Fruit fly (Drosophila melanogaster): ENCODE data around the gene Ada.

Ada gene

dm6 chr3R:9019689-9020138 is 45.3 kb upstream of the Ada start, which contains the start of gene tgo (continued):
- TF ChIP-seq Bgb (GFP tag; IDR thresholded peaks at IDR 0.05; ENCODE audit: partially characterized antibody): peak; percentile 31; the same call in 1 of the 2 replicates
- TF ChIP-seq tap (tag; optimal IDR thresholded peaks at IDR 0.05): no peak
- TF ChIP-seq jigr1 (GFP tag; IDR thresholded peaks at IDR 0.05): no peak
- TF ChIP-seq CG12744 (GFP tag; optimal IDR thresholded peaks at IDR 0.05): no peak
- no peak for TF ChIP-seq sisA (GFP tag; IDR thresholded peaks at IDR 0.05)
- peak; percentile 36 for TF ChIP-seq gcm (GFP tag; optimal IDR thresholded peaks at IDR 0.05)
- peak; percentile 65 for TF ChIP-seq BEAF-32 (GFP tag; optimal IDR thresholded peaks at IDR 0.05)
- peak; percentile 97 for TF ChIP-seq CG4617 (GFP tag; optimal IDR thresholded peaks at IDR 0.05; ENCODE audit: borderline replicate concordance)
- no peak for TF ChIP-seq CG1792 (GFP tag; optimal IDR thresholded peaks at IDR 0.05)
- no peak for TF ChIP-seq CG7928 (GFP tag; optimal IDR thresholded peaks at IDR 0.05)
- TF ChIP-seq org-1 (GFP tag; optimal IDR thresholded peaks at IDR 0.05): no peak
- peak; percentile 73 for TF ChIP-seq trem (tag; optimal IDR thresholded peaks at IDR 0.05)
- TF ChIP-seq CG9797 (GFP tag; optimal IDR thresholded peaks at IDR 0.05): peak; percentile 94
- TF ChIP-seq Dbx (GFP tag; IDR thresholded peaks at IDR 0.05): no peak
- TF ChIP-seq trh (GFP tag; optimal IDR thresholded peaks at IDR 0.05): no peak
- TF ChIP-seq CHES-1-like (GFP tag; optimal IDR thresholded peaks at IDR 0.05): peak; percentile 64
- peak; percentile 25 for TF ChIP-seq mirr (GFP tag; optimal IDR thresholded peaks at IDR 0.05)
- peak in 1 of 2 experiments; percentile 53 for TF ChIP-seq Pdp1 (GFP tag; optimal IDR thresholded peaks at IDR 0.05)
- TF ChIP-seq CG10959 (GFP tag; IDR thresholded peaks at IDR 0.05): no peak
- TF ChIP-seq CG18599 (GFP tag; optimal IDR thresholded peaks at IDR 0.05): no peak
- TF ChIP-seq E2f1 (GFP tag; IDR thresholded peaks at IDR 0.05): no peak
- TF ChIP-seq ci (GFP tag; IDR thresholded peaks at IDR 0.05): no peak
- TF ChIP-seq twi (tag; optimal IDR thresholded peaks at IDR 0.05): no peak
- peak; percentile 24; the same call in 1 of the 2 replicates for TF ChIP-seq Adf1 (GFP tag; IDR thresholded peaks at IDR 0.05)
- no peak for TF ChIP-seq wor (GFP tag; IDR thresholded peaks at IDR 0.05)
- TF ChIP-seq CG7745 (tag; optimal IDR thresholded peaks at IDR 0.05): no peak
- no peak for TF ChIP-seq dm (GFP tag; optimal IDR thresholded peaks at IDR 0.05)
- no peak for TF ChIP-seq CG12236 (GFP tag; optimal IDR thresholded peaks at IDR 0.05)
- TF ChIP-seq CG10209 (GFP tag; optimal IDR thresholded peaks at IDR 0.05): no peak
- no peak for TF ChIP-seq fd102C (GFP tag; optimal IDR thresholded peaks at IDR 0.05)
- TF ChIP-seq CG14860 (GFP tag; IDR thresholded peaks at IDR 0.05; ENCODE audit: partially characterized antibody): no peak
- peak; percentile 72 for TF ChIP-seq kni (GFP tag; optimal IDR thresholded peaks at IDR 0.05)
- no peak for TF ChIP-seq Hmr (GFP tag; optimal IDR thresholded peaks at IDR 0.05)
- no peak for TF ChIP-seq C15 (GFP tag; IDR thresholded peaks at IDR 0.05)
- no peak for TF ChIP-seq CG13123 (GFP tag; optimal IDR thresholded peaks at IDR 0.05)
- TF ChIP-seq Blimp-1 (GFP tag; optimal IDR thresholded peaks at IDR 0.05): no peak
- TF ChIP-seq Gsc (GFP tag; IDR thresholded peaks at IDR 0.05): no peak
- no peak for TF ChIP-seq shn (GFP tag; optimal IDR thresholded peaks at IDR 0.05)
- no peak for TF ChIP-seq CG11696 (GFP tag; IDR thresholded peaks at IDR 0.05)
- TF ChIP-seq CG31224 (GFP tag; IDR thresholded peaks at IDR 0.05): no peak
- no peak for TF ChIP-seq CG4730 (GFP tag; IDR thresholded peaks at IDR 0.05)
- no peak for TF ChIP-seq ERR (GFP tag; optimal IDR thresholded peaks at IDR 0.05)
- no peak for TF ChIP-seq luna (GFP tag; optimal IDR thresholded peaks at IDR 0.05)
- peak; percentile 72 for TF ChIP-seq Med (GFP tag)
- TF ChIP-seq CG4360 (GFP tag; IDR thresholded peaks at IDR 0.05): no peak
- no peak for TF ChIP-seq fd64A (GFP tag; optimal IDR thresholded peaks at IDR 0.05)
- no peak for TF ChIP-seq CG10654 (GFP tag; optimal IDR thresholded peaks at IDR 0.05)
- TF ChIP-seq CG15601 (tag; optimal IDR thresholded peaks at IDR 0.05): peak; percentile 33
- TF ChIP-seq CG6683 (GFP tag; optimal IDR thresholded peaks at IDR 0.05): no peak
- no peak for TF ChIP-seq CG30431 (GFP tag; optimal IDR thresholded peaks at IDR 0.05)
- TF ChIP-seq Oli (tag; optimal IDR thresholded peaks at IDR 0.05): no peak
